Worm (Caenorhabditis elegans) whole organism, L1 larva: ENCODE results near the gene C48B4.6.

Source experiments
- ceh-82 ChIP-seq, 3 experiments: fragments of 150-350 bp in 1 of 3; sonication (generic microtip) in 2 of 3; optimal IDR thresholded peaks; 2 replicates each; lab custom pipeline; 2014 to 2017; ENCODE audit warnings: missing biosample characterization in 3 of 3, missing genetic modification characterization in 3 of 3
- ces-1 ChIP-seq: fragments of 150-350 bp; optimal IDR thresholded peaks from 2 replicates; lab custom pipeline; 2014; ENCODE audit warnings: missing biosample characterization, missing genetic modification reagents, missing genetic modification characterization
- egl-13 ChIP-seq: sonication (generic microtip); optimal IDR thresholded peaks from 2 replicates; lab custom pipeline; 2016; ENCODE audit warnings: missing genotype, missing genetic modification reagents, missing genetic modification characterization, missing compliant biosample characterization
- jun-1 ChIP-seq: fragments of 150-350 bp; optimal IDR thresholded peaks from 2 replicates; lab custom pipeline; 2014; ENCODE audit warnings: missing biosample characterization, missing genetic modification reagents, missing genetic modification characterization
- lir-3 ChIP-seq: sonication (generic microtip); optimal IDR thresholded peaks from 2 replicates; lab custom pipeline; 2016; ENCODE audit warnings: mild to moderate bottlenecking, missing genetic modification characterization, moderate library complexity, missing compliant biosample characterization; ENCODE audit not compliant: poor library complexity
- nhr-28 ChIP-seq: fragments of 150-350 bp; optimal IDR thresholded peaks from 2 replicates; lab custom pipeline; 2014; ENCODE audit warnings: missing biosample characterization, missing genetic modification characterization
- nhr-76 ChIP-seq: sonication (generic microtip); optimal IDR thresholded peaks from 2 replicates; lab custom pipeline; 2017; ENCODE audit warnings: missing biosample characterization, missing genetic modification characterization
- pag-3 ChIP-seq: sonication (generic microtip); optimal IDR thresholded peaks from 2 replicates; lab custom pipeline; 2017; ENCODE audit warnings: missing genetic modification characterization, mild to moderate bottlenecking, missing compliant biosample characterization, antibody characterized with exemption, borderline replicate concordance; ENCODE audit not compliant: insufficient read depth
- snpc-4 ChIP-seq: fragments of 150-350 bp; optimal IDR thresholded peaks from 2 replicates; lab custom pipeline; 2014; ENCODE audit warnings: missing biosample characterization, missing genetic modification characterization
- sptf-1 ChIP-seq: fragments of 150-350 bp; optimal IDR thresholded peaks from 2 replicates; lab custom pipeline; 2014; ENCODE audit warnings: missing biosample characterization, missing genetic modification characterization
- swsn-7 ChIP-seq: sonication (generic microtip); optimal IDR thresholded peaks from 2 replicates; lab custom pipeline; 2016; ENCODE audit warnings: missing genetic modification characterization, missing compliant biosample characterization
- tbx-2 ChIP-seq: sonication (generic microtip); optimal IDR thresholded peaks from 2 replicates; lab custom pipeline; 2016; ENCODE audit warnings: missing genetic modification characterization, missing compliant biosample characterization
- unc-62 ChIP-seq: fragments of 150-350 bp; optimal IDR thresholded peaks from 2 replicates; lab custom pipeline; 2014; ENCODE audit warnings: missing biosample characterization, missing genetic modification reagents, missing genetic modification characterization

DNA sequence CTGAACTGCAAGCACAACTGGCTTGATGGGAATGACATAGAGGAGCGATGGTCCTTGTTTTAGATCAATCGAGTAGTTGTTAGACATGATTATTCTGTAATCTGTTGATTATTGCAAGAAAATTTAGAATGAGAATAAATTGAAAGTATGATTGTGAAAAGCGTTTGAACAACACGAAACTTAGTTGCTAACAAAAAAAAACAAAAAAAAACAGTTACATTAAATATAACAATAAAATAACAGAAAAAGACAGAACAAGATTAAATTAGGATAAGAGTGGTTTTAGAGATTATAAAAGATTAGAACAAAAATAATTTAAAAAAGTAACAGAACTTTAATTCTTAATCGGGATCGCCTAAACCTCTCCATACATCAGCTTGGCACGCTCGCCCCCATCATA, 4.9 kb upstream of the C48B4.6 start, which contains the start of gene C48B4.9:
- TF ChIP-seq ceh-82 (tag; optimal IDR thresholded peaks at IDR 0.05; lab: Kevin White, UChicago) (no peak), snpc-4 (tag; lab: Kevin White, UChicago) (no peak), lir-3 (tag; lab: Kevin White, UChicago) (no peak), nhr-76 (no peak), jun-1 (tag; lab: Kevin White, UChicago) (no peak), egl-13 (tag; lab: Kevin White, UChicago) (no peak), sptf-1 (tag; lab: Kevin White, UChicago) (no peak), unc-62 (GFP tag; lab: Kevin White, UChicago) (no peak), nhr-28 (tag; lab: Kevin White, UChicago) (no peak), pag-3 (tag; lab: Kevin White, UChicago) (no peak), swsn-7 (no peak), tbx-2 (no peak), ces-1 (GFP tag; lab: Kevin White, UChicago) (no peak)
